Worm (Caenorhabditis elegans) whole organism, midembryonic: ENCODE measurements around the gene F53C3.8.

Source experiments
- T22C8.4 ChIP-seq: fragments of 200-800 bp; sonication (Bioruptor generic); IDR thresholded peaks from 2 replicates; pipeline ENCODE4 v1.3.6; 2022; ENCODE audit warnings: missing genetic modification characterization, missing compliant biosample characterization
- cog-1 ChIP-seq: sonication (generic microtip); optimal IDR thresholded peaks from 2 replicates; lab custom pipeline; 2016; ENCODE audit warnings: missing genetic modification characterization, missing compliant biosample characterization
- flt-1 ChIP-seq: fragments of 200-800 bp; sonication (Bioruptor generic); IDR thresholded peaks from 2 replicates; pipeline ENCODE4 v1.3.6; 2022; ENCODE audit warnings: missing genetic modification characterization, missing compliant biosample characterization
- klf-2 ChIP-seq: fragments of 200-800 bp; sonication (Bioruptor generic); conservative IDR thresholded peaks from 2 replicates; pipeline ENCODE4 v1.3.6; 2022; ENCODE audit warnings: missing genetic modification reagents, missing genetic modification characterization, missing compliant biosample characterization
- med-1 ChIP-seq: sonication (generic microtip); optimal IDR thresholded peaks from 2 replicates; lab custom pipeline; 2017; ENCODE audit warnings: missing genetic modification characterization, mild to moderate bottlenecking, missing compliant biosample characterization, antibody characterized with exemption, missing genetic modification reagents; ENCODE audit not compliant: insufficient read depth
- ref-1 ChIP-seq: fragments of 200-800 bp; sonication (Bioruptor generic); conservative IDR thresholded peaks from 2 replicates; pipeline ENCODE4 v1.3.6; 2022; ENCODE audit warnings: missing genetic modification reagents, missing genetic modification characterization, missing compliant biosample characterization
- tab-1 ChIP-seq: fragments of 200-800 bp; sonication (Bioruptor generic); IDR thresholded peaks from 2 replicates; pipeline ENCODE4 v1.3.6; 2022; ENCODE audit warnings: missing genetic modification characterization, missing compliant biosample characterization
- ztf-23 ChIP-seq: fragments of 200-800 bp; sonication (Bioruptor generic); IDR thresholded peaks from 2 replicates; pipeline ENCODE4 v1.3.6; 2022; ENCODE audit warnings: missing genetic modification reagents, missing genetic modification characterization, missing compliant biosample characterization
- ztf-29 ChIP-seq: fragments of 200-800 bp; sonication (Bioruptor generic); IDR thresholded peaks from 2 replicates; pipeline ENCODE4 v1.3.6; 2022; ENCODE audit warnings: missing genetic modification reagents, missing genetic modification characterization, missing compliant biosample characterization

Gene F53C3.8

DNA sequence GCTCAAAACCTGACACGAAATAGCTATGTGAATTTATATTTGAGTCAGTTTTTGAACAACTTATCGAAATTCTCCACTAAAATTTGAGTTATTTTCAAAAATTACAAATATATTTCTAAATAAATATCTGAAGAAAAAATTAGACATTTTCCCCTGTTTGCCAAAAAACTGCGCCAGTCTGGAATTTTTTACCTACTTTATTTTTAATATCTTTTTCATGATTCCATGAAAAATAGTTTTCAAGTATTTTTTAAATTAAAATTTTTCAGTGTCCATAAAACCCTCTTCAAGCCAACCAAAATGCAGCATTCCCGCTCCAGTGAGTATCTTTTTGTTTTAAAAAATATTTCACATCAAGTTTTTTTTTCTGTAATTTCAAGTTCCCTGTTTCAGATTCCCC is at the start of gene F53C3.8:
Gene F53C3.8 (plus strand): TSS at position 301 of the 400 bp plus-strand sequence.
- TF ChIP-seq tab-1 (GFP tag; lab: Robert Waterston, UW) (no peak), med-1 (GFP tag; lab: Kevin White, UChicago) (no peak), flt-1 (no peak), klf-2 (no peak), cog-1 (no peak), T22C8.4 (GFP tag; lab: Robert Waterston, UW) (no peak), ref-1 (GFP tag; lab: Robert Waterston, UW) (no peak), ztf-29 (GFP tag; lab: Robert Waterston, UW) (no peak), ztf-23 (GFP tag; lab: Robert Waterston, UW) (no peak)

DNA sequence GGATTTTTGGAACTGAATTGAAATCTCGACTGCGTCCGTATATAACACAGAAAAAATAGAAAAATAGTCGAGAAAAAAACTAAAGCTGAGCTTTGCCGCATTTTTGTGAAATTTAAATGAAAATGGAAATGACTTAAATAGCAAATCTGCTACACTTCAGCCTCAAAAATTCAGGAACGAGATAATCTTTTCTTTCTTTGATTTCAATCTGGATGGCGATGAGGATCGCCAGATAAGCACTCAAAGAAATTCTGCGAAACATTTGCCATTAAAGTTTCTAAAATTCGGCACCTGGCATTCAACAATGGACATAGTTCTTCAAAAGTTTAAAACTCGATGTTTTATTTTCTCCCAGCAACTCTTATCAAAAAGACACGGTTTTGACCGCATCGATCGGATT is 47.9 kb upstream of the F53C3.8 start, which contains the start of the genes C17A2.7 and C17A2.3:
Gene C17A2.7 (minus strand): TSS at position 101 of the 400 bp plus-strand sequence.
Gene C17A2.3 (plus strand): TSS at position 305 of the 400 bp plus-strand sequence.
- TF ChIP-seq tab-1 (GFP tag; lab: Robert Waterston, UW) (no peak), cog-1 (no peak), T22C8.4 (GFP tag; lab: Robert Waterston, UW) (no peak), ref-1 (GFP tag; lab: Robert Waterston, UW) (no peak), klf-2 (no peak), med-1 (GFP tag; lab: Kevin White, UChicago) (no peak), ztf-23 (GFP tag; lab: Robert Waterston, UW) (no peak), ztf-29 (GFP tag; lab: Robert Waterston, UW) (no peak)

DNA sequence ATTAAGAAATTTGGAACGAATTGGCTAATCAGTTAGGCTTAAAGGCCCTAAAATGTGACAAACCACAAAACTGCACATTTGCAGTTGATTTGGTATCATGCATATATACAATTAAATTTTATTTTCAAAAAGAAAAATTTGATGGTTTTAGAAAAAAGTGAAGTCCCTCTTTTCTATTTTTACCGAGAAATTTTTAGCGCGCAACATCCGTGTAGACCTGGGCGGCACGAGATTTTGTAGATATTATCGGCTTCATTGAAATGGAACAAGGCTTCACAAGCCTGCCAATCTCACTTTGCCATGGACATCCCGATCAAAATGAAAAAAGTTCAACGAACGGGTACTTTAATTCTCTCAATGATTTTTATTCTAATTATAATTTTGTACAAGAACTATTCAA is 45.2 kb upstream of the F53C3.8 start, which contains the start of gene C17A2.2:
Gene C17A2.2 (plus strand): TSS at position 301 of the 400 bp plus-strand sequence.
- TF ChIP-seq T22C8.4 (GFP tag; lab: Robert Waterston, UW) (no peak), cog-1 (no peak), ztf-29 (GFP tag; lab: Robert Waterston, UW) (no peak), med-1 (GFP tag; lab: Kevin White, UChicago) (no peak), flt-1 (no peak), tab-1 (GFP tag; lab: Robert Waterston, UW) (no peak), klf-2 (no peak), ztf-23 (GFP tag; lab: Robert Waterston, UW) (no peak), ref-1 (GFP tag; lab: Robert Waterston, UW) (no peak)

DNA sequence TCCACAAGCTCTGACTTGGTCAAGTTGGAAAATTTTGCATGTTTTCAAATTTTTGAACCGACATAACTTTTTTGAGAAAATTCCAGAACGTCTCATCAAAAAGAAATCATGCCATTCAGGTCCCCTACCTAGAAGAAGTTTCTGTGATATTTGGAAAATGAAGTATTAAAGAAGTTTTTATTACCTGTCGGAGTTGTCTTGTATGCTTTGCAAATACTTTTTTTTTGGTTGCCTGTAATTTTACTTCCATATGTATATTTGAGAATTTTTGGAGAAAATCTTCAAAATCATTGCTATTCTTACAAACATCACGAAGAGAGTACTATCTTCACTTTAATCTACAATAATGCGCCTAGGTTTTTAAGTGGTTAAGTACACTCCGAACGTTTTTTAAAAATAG is 40.6 kb upstream of the F53C3.8 start, which contains the start of gene nhr-72:
Gene nhr-72 (minus strand): TSS at position 101 of the 400 bp plus-strand sequence.
- TF ChIP-seq flt-1 (no peak), cog-1 (no peak), ztf-29 (GFP tag; lab: Robert Waterston, UW) (no peak), ztf-23 (GFP tag; lab: Robert Waterston, UW) (no peak), klf-2 (no peak), T22C8.4 (GFP tag; lab: Robert Waterston, UW) (no peak), ref-1 (GFP tag; lab: Robert Waterston, UW) (no peak), tab-1 (GFP tag; lab: Robert Waterston, UW) (no peak), med-1 (GFP tag; lab: Kevin White, UChicago) (no peak)

DNA sequence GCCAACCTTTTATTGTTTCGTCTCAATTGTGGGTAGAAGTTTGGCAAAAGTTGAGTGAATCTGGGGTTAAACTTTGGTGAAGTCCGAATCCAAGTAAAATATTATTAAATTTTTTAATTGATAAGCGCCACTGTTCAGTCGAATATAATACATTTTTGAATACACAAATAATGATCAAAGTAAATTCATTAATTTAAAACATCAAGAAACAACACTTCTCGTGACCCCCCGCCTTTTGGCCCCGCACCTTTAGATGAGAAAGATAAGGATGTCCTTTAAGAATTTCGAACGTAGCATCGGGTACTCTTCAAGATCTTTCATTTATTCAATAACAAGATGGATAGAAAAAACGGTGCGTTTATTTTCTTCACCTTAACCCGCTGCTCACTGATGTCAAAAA is 38.6 kb upstream of the F53C3.8 start, which contains the start of gene nhr-257:
Gene nhr-257 (plus strand): TSS at position 301 of the 400 bp plus-strand sequence.
- no peak for TF ChIP-seq T22C8.4 (GFP tag; lab: Robert Waterston, UW)
- TF ChIP-seq ztf-23 (GFP tag; lab: Robert Waterston, UW), result no peak
- TF ChIP-seq cog-1, result no peak
- no peak for TF ChIP-seq med-1 (GFP tag; lab: Kevin White, UChicago)
- no peak for TF ChIP-seq klf-2

DNA sequence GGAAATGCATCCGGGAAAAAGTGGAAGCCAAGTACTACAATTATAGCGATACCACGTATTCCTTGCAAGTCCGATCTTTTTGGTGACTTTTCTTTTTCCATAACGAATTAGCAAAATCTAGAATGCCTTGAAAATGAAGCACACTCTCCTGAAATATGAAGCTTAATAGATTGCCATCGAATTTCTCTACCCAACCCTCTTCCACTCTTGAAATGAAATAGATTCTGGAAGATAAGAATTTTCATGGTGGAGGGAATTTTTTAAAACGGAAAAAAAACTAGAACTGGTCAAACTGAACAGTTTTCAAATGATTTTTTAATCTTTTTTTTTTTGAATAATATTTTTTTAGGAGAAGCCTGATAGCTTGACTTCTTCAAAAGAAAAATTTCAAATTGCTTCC is 30.4 kb upstream of the F53C3.8 start, which contains the start of gene oac-11:
Gene oac-11 (minus strand): TSS at position 101 of the 400 bp plus-strand sequence.
- no peak for TF ChIP-seq T22C8.4 (GFP tag; lab: Robert Waterston, UW)
- TF ChIP-seq klf-2, result no peak
- TF ChIP-seq ztf-29 (GFP tag; lab: Robert Waterston, UW), result no peak
- TF ChIP-seq ref-1 (GFP tag; lab: Robert Waterston, UW), result no peak
- no peak for TF ChIP-seq tab-1 (GFP tag; lab: Robert Waterston, UW)
- no peak for TF ChIP-seq med-1 (GFP tag; lab: Kevin White, UChicago)
- no peak for TF ChIP-seq cog-1
- no peak for TF ChIP-seq ztf-23 (GFP tag; lab: Robert Waterston, UW)
- TF ChIP-seq flt-1, result no peak

DNA sequence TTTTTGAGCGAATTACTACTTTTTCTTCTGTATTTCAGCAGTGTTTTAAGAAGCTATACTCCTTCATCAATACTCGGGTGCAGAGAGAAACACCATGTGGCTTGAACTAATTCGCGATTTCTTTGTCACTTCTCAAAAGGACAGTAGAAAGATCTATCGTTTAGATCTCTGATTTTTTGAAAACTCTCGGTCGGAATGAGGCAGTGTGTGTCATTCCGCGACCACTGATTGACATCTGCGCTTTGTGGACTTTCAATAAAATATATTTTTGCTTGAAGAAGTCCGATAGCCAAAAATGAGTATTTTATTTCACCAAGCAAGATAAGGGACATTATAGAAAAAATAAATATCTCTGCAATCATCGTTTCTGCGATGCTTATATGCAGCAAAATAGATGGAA is 29.2 kb upstream of the F53C3.8 start:
- TF ChIP-seq ref-1 (GFP tag; lab: Robert Waterston, UW) (no peak), cog-1 (no peak), klf-2 (no peak), ztf-29 (GFP tag; lab: Robert Waterston, UW) (no peak), flt-1 (no peak), tab-1 (GFP tag; lab: Robert Waterston, UW) (no peak), T22C8.4 (GFP tag; lab: Robert Waterston, UW) (no peak), ztf-23 (GFP tag; lab: Robert Waterston, UW) (no peak), med-1 (GFP tag; lab: Kevin White, UChicago) (no peak)

DNA sequence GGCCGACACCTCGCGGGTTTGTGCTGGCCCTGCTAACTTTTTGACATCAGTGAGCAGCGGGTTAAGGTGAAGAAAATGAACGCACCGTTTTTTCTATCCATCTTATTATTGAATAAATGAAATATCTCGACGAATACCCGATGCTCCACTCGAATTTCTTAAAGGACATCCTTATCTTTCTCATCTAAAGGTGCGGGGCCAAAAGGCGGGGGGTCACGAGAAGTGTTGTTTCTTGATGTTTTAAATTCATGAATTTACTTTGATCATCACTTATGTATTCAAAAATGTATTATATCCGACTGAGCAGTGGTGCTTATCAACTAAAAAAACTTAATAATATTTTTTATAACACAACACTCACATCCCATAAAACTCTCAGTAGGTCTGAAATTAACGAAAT is 26.6 kb upstream of the F53C3.8 start, which contains the start of gene nhr-261:
Gene nhr-261 (minus strand): TSS at position 101 of the 400 bp plus-strand sequence.
- TF ChIP-seq med-1 (GFP tag; lab: Kevin White, UChicago) (no peak), tab-1 (GFP tag; lab: Robert Waterston, UW) (no peak), cog-1 (no peak), ref-1 (GFP tag; lab: Robert Waterston, UW) (no peak), ztf-29 (GFP tag; lab: Robert Waterston, UW) (no peak), flt-1 (no peak), klf-2 (no peak), ztf-23 (GFP tag; lab: Robert Waterston, UW) (no peak), T22C8.4 (GFP tag; lab: Robert Waterston, UW) (no peak)

DNA sequence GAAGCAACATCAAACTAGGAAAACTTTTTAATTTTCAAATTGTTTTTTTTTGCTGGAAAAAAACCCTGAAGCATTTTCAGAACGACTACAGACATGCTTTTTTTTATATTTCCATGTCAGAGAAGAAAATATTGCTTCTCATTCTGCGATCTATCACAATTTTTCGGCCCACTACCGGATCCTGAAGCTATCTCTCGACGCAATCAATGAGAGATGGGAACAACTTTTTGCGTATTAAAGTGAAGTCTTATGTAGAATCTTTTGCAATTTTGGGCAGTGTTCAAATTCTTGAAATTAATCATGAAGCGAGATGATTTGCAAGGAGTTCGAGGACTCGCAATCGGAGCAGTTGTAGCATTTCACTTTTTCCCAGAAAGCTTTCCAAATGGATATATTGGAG is 21.6 kb upstream of the F53C3.8 start, which contains the start of gene oac-10:
Gene oac-10 (plus strand): TSS at position 301 of the 400 bp plus-strand sequence.
- no peak for TF ChIP-seq med-1 (GFP tag; lab: Kevin White, UChicago)
- TF ChIP-seq flt-1, result no peak
- no peak for TF ChIP-seq ztf-23 (GFP tag; lab: Robert Waterston, UW)
- no peak for TF ChIP-seq cog-1
